Worm (Caenorhabditis elegans): ENCODE results near the gene pmpl-1.

pmpl-1 gene

ce11 chrX:3827311-3827710 lies 39.5 kb downstream of the pmpl-1 start:
- TF ChIP-seq ztf-11 (tag; optimal IDR thresholded peaks at IDR 0.05): no peak
- TF ChIP-seq unc-39 (tag; optimal IDR thresholded peaks at IDR 0.05): no peak
- TF ChIP-seq peb-1 (tag; optimal IDR thresholded peaks at IDR 0.05): no peak
- no peak for TF ChIP-seq sem-4 (tag; optimal IDR thresholded peaks at IDR 0.05)
- no peak for TF ChIP-seq snpc-4 (tag; optimal IDR thresholded peaks at IDR 0.05)
- TF ChIP-seq sma-3 (GFP tag; optimal IDR thresholded peaks at IDR 0.05): no peak
- TF ChIP-seq skn-1 (tag; optimal IDR thresholded peaks at IDR 0.05): no peak
- TF ChIP-seq ztf-4 (tag; optimal IDR thresholded peaks at IDR 0.05): no peak
- no peak for TF ChIP-seq nhr-77 (tag; optimal IDR thresholded peaks at IDR 0.05)
- no peak for TF ChIP-seq mbf-1 (tag; optimal IDR thresholded peaks at IDR 0.05)
- TF ChIP-seq nhr-237 (tag; optimal IDR thresholded peaks at IDR 0.05): no peak
- TF ChIP-seq nhr-21 (tag; optimal IDR thresholded peaks at IDR 0.05): no peak
- TF ChIP-seq aly-2 (tag; optimal IDR thresholded peaks at IDR 0.05): no peak
- no peak for TF ChIP-seq mdl-1 (tag; optimal IDR thresholded peaks at IDR 0.05)
- TF ChIP-seq unc-55 (GFP tag; optimal IDR thresholded peaks at IDR 0.05): no peak
- TF ChIP-seq nhr-129 (tag; optimal IDR thresholded peaks at IDR 0.05): no peak
- TF ChIP-seq fos-1 (tag; optimal IDR thresholded peaks at IDR 0.05): no peak
- TF ChIP-seq gmeb-1 (tag; optimal IDR thresholded peaks at IDR 0.05): no peak

- TF ChIP-seq lin-39 (tag; optimal IDR thresholded peaks at IDR 0.05): no peak
- no peak for TF ChIP-seq ztf-11 (tag; optimal IDR thresholded peaks at IDR 0.05)
- TF ChIP-seq C34F6.9 (tag; optimal IDR thresholded peaks at IDR 0.05): no peak
- TF ChIP-seq ceh-82 (tag; optimal IDR thresholded peaks at IDR 0.05): no peak
- TF ChIP-seq gmeb-1 (tag; optimal IDR thresholded peaks at IDR 0.05): no peak
- TF ChIP-seq ZK546.5 (tag; optimal IDR thresholded peaks at IDR 0.05): no peak
- TF ChIP-seq mbf-1 (tag; optimal IDR thresholded peaks at IDR 0.05): no peak
- no peak for TF ChIP-seq nhr-237 (tag; optimal IDR thresholded peaks at IDR 0.05)
- no peak for TF ChIP-seq sem-4 (tag; optimal IDR thresholded peaks at IDR 0.05)
- TF ChIP-seq snpc-4 (tag; optimal IDR thresholded peaks at IDR 0.05): no peak
- TF ChIP-seq nhr-129 (tag; optimal IDR thresholded peaks at IDR 0.05): no peak
- TF ChIP-seq alr-1 (tag; optimal IDR thresholded peaks at IDR 0.05): no peak
- TF ChIP-seq unc-39 (tag; optimal IDR thresholded peaks at IDR 0.05): no peak
- TF ChIP-seq nhr-10 (tag; optimal IDR thresholded peaks at IDR 0.05): no peak
- no peak for TF ChIP-seq sma-9 (GFP tag; optimal IDR thresholded peaks at IDR 0.05)
- TF ChIP-seq sma-9 (tag; optimal IDR thresholded peaks at IDR 0.05): no peak
- no peak for TF ChIP-seq nhr-25 (tag; optimal IDR thresholded peaks at IDR 0.05)
- no peak for TF ChIP-seq nhr-21 (tag; optimal IDR thresholded peaks at IDR 0.05)
- no peak for TF ChIP-seq dmd-4 (tag; optimal IDR thresholded peaks at IDR 0.05)
- no peak for TF ChIP-seq ztf-4 (tag; optimal IDR thresholded peaks at IDR 0.05)
- no peak for TF ChIP-seq egl-27 (tag; optimal IDR thresholded peaks at IDR 0.05)
These were observed 40.9 kb downstream of the pmpl-1 start for ce11 chrX:3828598-3829204.

ce11 chrX:3829605-3830004 lies 41.8 kb downstream of the pmpl-1 start:
- TF ChIP-seq nhr-6 (tag; optimal IDR thresholded peaks at IDR 0.05): no peak
- TF ChIP-seq lin-11 (tag; optimal IDR thresholded peaks at IDR 0.05): no peak
- TF ChIP-seq nhr-21 (tag; optimal IDR thresholded peaks at IDR 0.05): no peak
- TF ChIP-seq skn-1 (tag; optimal IDR thresholded peaks at IDR 0.05): peak; percentile 9
- no peak for TF ChIP-seq unc-39 (tag; optimal IDR thresholded peaks at IDR 0.05)
- TF ChIP-seq dmd-4 (tag; optimal IDR thresholded peaks at IDR 0.05): no peak
- peak; percentile 89 for TF ChIP-seq fos-1 (tag; optimal IDR thresholded peaks at IDR 0.05)
- TF ChIP-seq crh-2 (tag; optimal IDR thresholded peaks at IDR 0.05): peak; percentile 94
- peak; percentile 54 for TF ChIP-seq F13H6.1 (tag; optimal IDR thresholded peaks at IDR 0.05)
- peak; percentile 72 for TF ChIP-seq sma-9 (GFP tag; optimal IDR thresholded peaks at IDR 0.05)
- no peak for TF ChIP-seq sma-9 (tag; optimal IDR thresholded peaks at IDR 0.05)
- no peak for TF ChIP-seq lin-39 (tag; optimal IDR thresholded peaks at IDR 0.05)
- peak; percentile 37 for TF ChIP-seq sma-3 (GFP tag; optimal IDR thresholded peaks at IDR 0.05)
- no peak for TF ChIP-seq C34F6.9 (tag; optimal IDR thresholded peaks at IDR 0.05)
- TF ChIP-seq nhr-129 (tag; optimal IDR thresholded peaks at IDR 0.05): peak; percentile 37
- TF ChIP-seq gmeb-1 (tag; optimal IDR thresholded peaks at IDR 0.05): peak; percentile 52
- TF ChIP-seq ztf-1 (GFP tag; conservative IDR thresholded peaks at IDR 0.05): no peak
- TF ChIP-seq ama-1 (optimal IDR thresholded peaks at IDR 0.05): no peak
- TF ChIP-seq snpc-4 (tag; optimal IDR thresholded peaks at IDR 0.05): no peak
- no peak for TF ChIP-seq blmp-1 (tag; optimal IDR thresholded peaks at IDR 0.05; ENCODE audit: insufficient read depth)
- peak in 1 of 2 experiments; percentile 32 for TF ChIP-seq lsy-2 (tag; optimal IDR thresholded peaks at IDR 0.05)

- TF ChIP-seq lin-11 (tag; optimal IDR thresholded peaks at IDR 0.05) (no peak), ztf-11 (tag; optimal IDR thresholded peaks at IDR 0.05) (no peak), lin-39 (tag; optimal IDR thresholded peaks at IDR 0.05) (no peak), elt-1 (tag; optimal IDR thresholded peaks at IDR 0.05) (no peak), nhr-129 (tag; optimal IDR thresholded peaks at IDR 0.05) (peak; percentile 2), sma-9 (GFP tag; optimal IDR thresholded peaks at IDR 0.05) (no peak), sma-9 (tag; optimal IDR thresholded peaks at IDR 0.05) (no peak)
These were observed 43.0 kb downstream of the pmpl-1 start for ce11 chrX:3830872-3831271.
